Worm (Caenorhabditis elegans) whole organism, late embryonic: Measurements from ENCODE around the gene C05C12.6.

Source experiments
- F13H6.1 ChIP-seq: sonication (generic microtip); optimal IDR thresholded peaks from 2 replicates; lab custom pipeline; 2016; ENCODE audit warnings: missing genetic modification characterization, missing compliant biosample characterization
- ama-1 ChIP-seq: fragments of 150-350 bp; optimal IDR thresholded peaks from 2 replicates; lab custom pipeline; 2014
- ceh-9 ChIP-seq: sonication (generic microtip); optimal IDR thresholded peaks from 2 replicates; lab custom pipeline; 2016; ENCODE audit warnings: mild to moderate bottlenecking, missing genetic modification characterization, inconsistent platforms, missing compliant biosample characterization
- che-1 ChIP-seq: sonication (generic microtip); optimal IDR thresholded peaks from 2 replicates; lab custom pipeline; 2016; ENCODE audit warnings: mild to moderate bottlenecking, missing genetic modification characterization, missing compliant biosample characterization
- elt-2 ChIP-seq: sonication (generic microtip); optimal IDR thresholded peaks from 2 replicates; lab custom pipeline; 2016; ENCODE audit warnings: missing genetic modification reagents, missing genetic modification characterization, missing compliant biosample characterization
- hlh-8 ChIP-seq: sonication (generic microtip); optimal IDR thresholded peaks from 2 replicates; lab custom pipeline; 2016; ENCODE audit warnings: missing genotype, missing genetic modification characterization, missing compliant biosample characterization
- lin-11 ChIP-seq: fragments of 200-800 bp; sonication (Bioruptor generic); optimal IDR thresholded peaks from 2 replicates; lab custom pipeline; 2018; ENCODE audit warnings: mild to moderate bottlenecking, missing genetic modification characterization, missing compliant biosample characterization
- nfya-1 ChIP-seq: sonication (generic microtip); optimal IDR thresholded peaks from 2 replicates; lab custom pipeline; 2017; ENCODE audit warnings: missing genetic modification characterization, mild to moderate bottlenecking, missing compliant biosample characterization, antibody characterized with exemption, moderate library complexity
- odd-2 ChIP-seq: sonication (generic microtip); optimal IDR thresholded peaks from 2 replicates; lab custom pipeline; 2017; ENCODE audit warnings: antibody characterized with exemption, mild to moderate bottlenecking, missing genetic modification characterization, missing compliant biosample characterization
- pat-9 ChIP-seq: fragments of 200-800 bp; sonication (Bioruptor generic); optimal IDR thresholded peaks from 2 replicates; lab custom pipeline; 2018; ENCODE audit warnings: mild to moderate bottlenecking, missing genetic modification characterization, moderate library complexity, missing compliant biosample characterization

DNA sequence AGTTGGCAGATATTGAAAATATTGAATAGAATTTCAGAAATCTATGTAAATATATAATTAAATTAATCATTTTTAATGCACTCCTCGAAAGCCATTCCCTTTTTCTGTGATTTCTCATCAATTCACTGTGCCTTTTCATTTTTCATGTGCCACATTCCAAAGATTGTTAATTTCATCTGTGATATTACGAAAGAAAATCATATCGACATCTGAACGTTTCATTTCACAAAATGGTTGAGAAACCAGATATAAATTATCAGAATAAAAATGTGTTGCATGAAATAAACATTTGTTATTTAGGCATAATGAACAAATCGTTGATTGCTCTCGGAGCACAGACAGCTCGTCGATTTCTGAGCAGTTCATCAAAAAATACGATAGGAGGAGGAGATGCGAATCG is 57.3 kb downstream of the C05C12.6 start, which contains the start of gene nuaf-3:
- no peak for TF ChIP-seq hlh-8 (tag; lab: Kevin White, UChicago)
- no peak for TF ChIP-seq ama-1 (lab: Kevin White, UChicago)
- TF ChIP-seq che-1 (tag; lab: Kevin White, UChicago) = no peak
- TF ChIP-seq nfya-1 = no peak
- TF ChIP-seq ceh-9 (tag; lab: Kevin White, UChicago) = no peak
- TF ChIP-seq lin-11 = no peak
- TF ChIP-seq elt-2 (tag; lab: Kevin White, UChicago) = no peak
- TF ChIP-seq F13H6.1 = no peak
- no peak for TF ChIP-seq pat-9 (tag; lab: Kevin White, UChicago)
- TF ChIP-seq odd-2 (tag; lab: Kevin White, UChicago) = no peak
